Fruit fly (Drosophila melanogaster) whole organism, embryonic: ENCODE measurements around the gene Gr32a.
A peak's percentile ranks its signal among the peaks of the same experiment; 100 is the strongest.

ENCODE experiments used
- Atf6 ChIP-seq: fragments of 200-800 bp; sonication (Bioruptor generic); IDR thresholded peaks from 2 replicates; pipeline ENCODE4 v1.3.6; 2022; ENCODE audit warnings: missing biosample characterization, missing genetic modification characterization
- CG10462 ChIP-seq: fragments of 200-800 bp; sonication (Bioruptor generic); optimal IDR thresholded peaks from 2 replicates; lab custom pipeline; 2016; ENCODE audit warnings: missing biosample characterization, missing genetic modification characterization
- CG11085 ChIP-seq: fragments of 200-800 bp; sonication (Bioruptor generic); IDR thresholded peaks from 2 replicates; pipeline ENCODE4 v1.3.6; 2022; ENCODE audit warnings: missing biosample characterization, missing genetic modification characterization
- CG11398 ChIP-seq: fragments of 200-800 bp; sonication (Bioruptor generic); optimal IDR thresholded peaks from 2 replicates; lab custom pipeline; 2016; ENCODE audit warnings: missing biosample characterization, missing genetic modification characterization
- CG11560 ChIP-seq: fragments of 200-800 bp; sonication (Bioruptor generic); IDR thresholded peaks from 3 replicates; pipeline ENCODE4 v1.3.6; 2022; ENCODE audit warnings: missing biosample characterization, missing genetic modification characterization
- CG12299 ChIP-seq: fragments of 200-800 bp; sonication (Bioruptor generic); optimal IDR thresholded peaks from 2 replicates; lab custom pipeline; 2018; ENCODE audit warnings: missing biosample characterization, mild to moderate bottlenecking, missing genetic modification characterization
- CG14050 ChIP-seq: fragments of 200-800 bp; sonication (Bioruptor generic); IDR thresholded peaks from 3 replicates; pipeline ENCODE4 v1.3.6; 2022; ENCODE audit warnings: missing biosample characterization, missing genetic modification characterization
- CG14710 ChIP-seq: fragments of 200-800 bp; sonication (Bioruptor generic); optimal IDR thresholded peaks from 3 replicates; lab custom pipeline; 2019; ENCODE audit warnings: missing biosample characterization, mild to moderate bottlenecking, missing genetic modification characterization, moderate library complexity
- CG16779 ChIP-seq: fragments of 200-800 bp; sonication (Bioruptor generic); IDR thresholded peaks from 2 replicates; pipeline ENCODE4 v1.3.6; 2022; ENCODE audit warnings: missing biosample characterization, missing genetic modification characterization
- CG16815 ChIP-seq: fragments of 200-800 bp; sonication (Bioruptor generic); optimal IDR thresholded peaks from 3 replicates; lab custom pipeline; 2017; ENCODE audit warnings: missing biosample characterization, mild to moderate bottlenecking, missing genetic modification characterization
- CG17359 ChIP-seq: fragments of 200-800 bp; sonication (Bioruptor generic); optimal IDR thresholded peaks from 3 replicates; lab custom pipeline; 2018; ENCODE audit warnings: missing biosample characterization, mild to moderate bottlenecking, missing genetic modification characterization, moderate library complexity
- CG17612 ChIP-seq: fragments of 200-800 bp; sonication (Bioruptor generic); IDR thresholded peaks from 2 replicates; pipeline ENCODE4 v1.3.6; 2022; ENCODE audit warnings: missing biosample characterization, missing genetic modification characterization
- CG18476 ChIP-seq: fragments of 200-800 bp; sonication (Bioruptor generic); optimal IDR thresholded peaks from 2 replicates; lab custom pipeline; 2016; ENCODE audit warnings: missing biosample characterization, mild to moderate bottlenecking, missing genetic modification characterization
- CG2116 ChIP-seq: fragments of 200-800 bp; sonication (Bioruptor generic); optimal IDR thresholded peaks from 3 replicates; lab custom pipeline; 2018; ENCODE audit warnings: missing biosample characterization, mild to moderate bottlenecking, missing genetic modification characterization
- CG2120 ChIP-seq: fragments of 200-800 bp; sonication (Bioruptor generic); optimal IDR thresholded peaks from 3 replicates; lab custom pipeline; 2016; ENCODE audit warnings: missing biosample characterization, missing genetic modification characterization
- CG6175 ChIP-seq: fragments of 200-800 bp; sonication (Bioruptor generic); IDR thresholded peaks from 3 replicates; pipeline ENCODE4 v1.3.6; 2022; ENCODE audit warnings: missing biosample characterization, missing genetic modification characterization
- CG7372 ChIP-seq: fragments of 200-800 bp; sonication (Bioruptor generic); IDR thresholded peaks from 2 replicates; pipeline ENCODE4 v1.3.6; 2022; ENCODE audit warnings: missing biosample characterization, missing genetic modification characterization
- CG8944 ChIP-seq: fragments of 200-800 bp; sonication (Bioruptor generic); optimal IDR thresholded peaks from 3 replicates; lab custom pipeline; 2016; ENCODE audit warnings: missing biosample characterization, missing genetic modification characterization
- Dip3 ChIP-seq: fragments of 200-800 bp; sonication (Bioruptor generic); optimal IDR thresholded peaks from 3 replicates; lab custom pipeline; 2016; ENCODE audit warnings: missing biosample characterization, missing genetic modification characterization
- Doc2 ChIP-seq: fragments of 200-800 bp; sonication (Bioruptor generic); IDR thresholded peaks from 2 replicates; pipeline ENCODE4 v1.3.6; 2022; ENCODE audit warnings: missing biosample characterization, missing genetic modification characterization
- Doc3 ChIP-seq: fragments of 200-800 bp; sonication (Bioruptor generic); IDR thresholded peaks from 3 replicates; pipeline ENCODE4 v1.3.6; 2022; ENCODE audit warnings: missing biosample characterization, missing genetic modification characterization; ENCODE audit not compliant: partially characterized antibody
- Fer3 ChIP-seq: fragments of 200-800 bp; sonication (Bioruptor generic); optimal IDR thresholded peaks from 2 replicates; lab custom pipeline; 2018; ENCODE audit warnings: missing biosample characterization, mild to moderate bottlenecking, missing genetic modification characterization, moderate library complexity
- HLH4C ChIP-seq: fragments of 200-800 bp; sonication (Bioruptor generic); IDR thresholded peaks from 3 replicates; pipeline ENCODE4 v1.3.6; 2022; ENCODE audit warnings: missing biosample characterization, missing genetic modification characterization; ENCODE audit not compliant: partially characterized antibody
- MESR4 ChIP-seq: fragments of 200-800 bp; sonication (Bioruptor generic); optimal IDR thresholded peaks from 2 replicates; lab custom pipeline; 2018; ENCODE audit warnings: missing biosample characterization, mild to moderate bottlenecking, missing genetic modification characterization, moderate library complexity
- Meics ChIP-seq: fragments of 200-800 bp; sonication (Bioruptor generic); optimal IDR thresholded peaks from 2 replicates; lab custom pipeline; 2017; ENCODE audit warnings: missing biosample characterization, mild to moderate bottlenecking, missing genetic modification characterization
- Myb ChIP-seq: fragments of 200-800 bp; sonication (Bioruptor generic); optimal IDR thresholded peaks from 2 replicates; lab custom pipeline; 2016; ENCODE audit warnings: missing biosample characterization, missing genetic modification characterization
- Neu2 ChIP-seq: fragments of 200-800 bp; sonication (Bioruptor generic); optimal IDR thresholded peaks from 3 replicates; lab custom pipeline; 2016; ENCODE audit warnings: missing biosample characterization, missing genetic modification characterization, borderline replicate concordance
- Nf-YB ChIP-seq: fragments of 200-800 bp; sonication (Bioruptor generic); optimal IDR thresholded peaks from 3 replicates; lab custom pipeline; 2019; ENCODE audit warnings: missing biosample characterization, mild to moderate bottlenecking, missing genetic modification characterization, moderate library complexity
- Nf-YC ChIP-seq: fragments of 200-800 bp; optimal IDR thresholded peaks from 3 replicates; lab custom pipeline; 2019; ENCODE audit warnings: missing biosample characterization, mild to moderate bottlenecking, missing genetic modification characterization, moderate library complexity
- Ravus ChIP-seq: fragments of 200-800 bp; sonication (Bioruptor generic); IDR thresholded peaks from 2 replicates; pipeline ENCODE4 v1.3.6; 2022; ENCODE audit warnings: missing biosample characterization, missing genetic modification characterization
- ab ChIP-seq: fragments of 200-800 bp; sonication (Bioruptor generic); optimal IDR thresholded peaks from 2 replicates; lab custom pipeline; 2016; ENCODE audit warnings: missing biosample characterization, missing genetic modification characterization
- amos ChIP-seq: fragments of 200-800 bp; sonication (Bioruptor generic); IDR thresholded peaks from 2 replicates; pipeline ENCODE4 v1.3.6; 2022; ENCODE audit warnings: missing biosample characterization, missing genetic modification characterization; ENCODE audit not compliant: partially characterized antibody
- br ChIP-seq: fragments of >200 bp; optimal IDR thresholded peaks from 2 replicates; lab custom pipeline; 2017
- croc ChIP-seq: fragments of 200-800 bp; sonication (Bioruptor generic); conservative IDR thresholded peaks from 3 replicates; pipeline ENCODE4 v1.3.6; 2022; ENCODE audit warnings: missing biosample characterization, missing genetic modification characterization
- emc ChIP-seq: fragments of 200-800 bp; sonication (Bioruptor generic); optimal IDR thresholded peaks from 2 replicates; lab custom pipeline; 2016; ENCODE audit warnings: missing biosample characterization, missing genetic modification characterization
- gem ChIP-seq: fragments of 200-800 bp; sonication (Bioruptor generic); optimal IDR thresholded peaks from 2 replicates; lab custom pipeline; 2019; ENCODE audit warnings: missing biosample characterization, mild to moderate bottlenecking, missing genetic modification characterization, moderate library complexity
- ind ChIP-seq: fragments of 200-800 bp; sonication (Bioruptor generic); optimal IDR thresholded peaks from 3 replicates; lab custom pipeline; 2016; ENCODE audit warnings: missing biosample characterization, missing genetic modification characterization
- lab ChIP-seq: fragments of 200-800 bp; sonication (Bioruptor generic); optimal IDR thresholded peaks from 3 replicates; lab custom pipeline; 2017; ENCODE audit warnings: missing biosample characterization, missing genetic modification characterization, mild to moderate bottlenecking, moderate library complexity, missing genetic modification reagents
- lola ChIP-seq, 3 experiments: fragments of >200 bp in 2 of 3; fragments of 200-800 bp in 1 of 3; sonication (Bioruptor generic) in 1 of 3; optimal IDR thresholded peaks; 2 replicates each; lab custom pipeline; 2017 to 2019; ENCODE audit warnings: missing biosample characterization in 3 of 3, missing genetic modification characterization in 3 of 3, mild to moderate bottlenecking in 1 of 3, moderate library complexity in 1 of 3
- nau ChIP-seq: fragments of 200-800 bp; sonication (Bioruptor generic); optimal IDR thresholded peaks from 3 replicates; lab custom pipeline; 2017; ENCODE audit warnings: missing biosample characterization, mild to moderate bottlenecking, missing genetic modification characterization, missing genetic modification reagents
- p53 ChIP-seq: fragments of 200-800 bp; sonication (Bioruptor generic); optimal IDR thresholded peaks from 2 replicates; lab custom pipeline; 2016; ENCODE audit warnings: missing biosample characterization, missing genetic modification characterization
- run ChIP-seq: fragments of 200-800 bp; sonication (Bioruptor generic); optimal IDR thresholded peaks from 3 replicates; lab custom pipeline; 2018; ENCODE audit warnings: missing biosample characterization, mild to moderate bottlenecking, missing genetic modification characterization
- seq ChIP-seq: fragments of 200-800 bp; sonication (Bioruptor generic); IDR thresholded peaks from 2 replicates; pipeline ENCODE4 v1.3.6; 2022; ENCODE audit warnings: missing biosample characterization, missing genetic modification characterization
- slbo ChIP-seq: fragments of 200-800 bp; sonication (Bioruptor generic); IDR thresholded peaks from 2 replicates; pipeline ENCODE4 v1.3.6; 2022; ENCODE audit warnings: missing biosample characterization, missing genetic modification characterization
- so ChIP-seq: fragments of 200-800 bp; sonication (Bioruptor generic); IDR thresholded peaks from 3 replicates; pipeline ENCODE4 v1.3.6; 2022; ENCODE audit warnings: missing biosample characterization, missing genetic modification characterization
- sob ChIP-seq: fragments of 200-800 bp; sonication (Bioruptor generic); IDR thresholded peaks from 2 replicates; pipeline ENCODE4 v1.3.6; 2022; ENCODE audit warnings: missing biosample characterization, missing genetic modification characterization
- sqz ChIP-seq: fragments of 200-800 bp; sonication (Bioruptor generic); optimal IDR thresholded peaks from 3 replicates; lab custom pipeline; 2018; ENCODE audit warnings: missing biosample characterization, mild to moderate bottlenecking, missing genetic modification characterization
- tio ChIP-seq: fragments of 200-800 bp; sonication (Bioruptor generic); optimal IDR thresholded peaks from 2 replicates; lab custom pipeline; 2017; ENCODE audit warnings: missing biosample characterization, missing genetic modification characterization, inconsistent platforms
- tup ChIP-seq: fragments of 200-800 bp; sonication (Bioruptor generic); optimal IDR thresholded peaks from 2 replicates; lab custom pipeline; 2016; ENCODE audit warnings: missing biosample characterization, mild to moderate bottlenecking, missing genetic modification characterization, moderate library complexity
- zfh2 ChIP-seq: fragments of 200-800 bp; sonication (Bioruptor generic); optimal IDR thresholded peaks from 2 replicates; lab custom pipeline; 2016; ENCODE audit warnings: missing biosample characterization, missing genetic modification characterization

Gr32a gene

DNA sequence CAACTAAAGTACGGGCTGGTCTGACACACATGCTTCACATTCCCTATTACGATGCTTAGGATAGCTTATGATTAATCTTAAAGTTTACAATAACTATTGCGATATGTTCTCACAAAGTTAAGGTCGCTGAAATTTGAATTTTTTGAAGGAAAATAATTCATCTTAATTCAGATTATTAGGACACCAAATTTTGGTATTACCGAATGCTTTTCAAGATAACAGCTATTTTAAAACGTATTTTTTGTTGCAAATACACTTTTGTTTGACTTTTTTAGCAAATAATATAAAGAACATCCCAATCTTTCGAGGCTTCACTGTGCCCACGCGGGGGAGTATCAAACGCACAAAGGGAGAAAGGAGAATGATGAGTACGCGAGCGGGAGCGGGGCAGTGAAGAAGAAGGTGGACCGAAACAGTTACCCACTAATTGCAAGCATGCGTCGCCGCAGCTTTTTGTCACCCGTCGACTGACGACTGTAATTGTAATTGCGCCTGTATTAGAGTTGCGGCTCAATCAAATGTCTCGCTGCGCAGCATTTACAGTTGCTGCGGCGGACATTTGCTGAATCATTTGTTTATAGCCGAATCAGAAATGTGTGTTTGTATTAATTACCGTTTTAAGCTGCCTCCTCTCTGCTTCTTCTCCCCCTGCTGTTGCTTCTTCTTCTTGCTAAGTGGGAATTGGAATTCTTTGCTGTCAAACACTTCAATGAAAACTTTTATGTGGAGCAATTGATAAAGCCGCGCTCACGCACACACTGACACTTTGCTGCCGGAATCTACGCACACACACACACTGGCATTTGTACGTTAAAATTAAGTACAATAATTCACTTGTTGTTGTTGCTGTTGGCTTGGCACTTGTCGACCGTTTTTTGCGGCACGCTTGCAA, 47.6 kb upstream of the Gr32a start (continued):
- TF ChIP-seq lab (GFP tag; lab: Kevin White, UChicago) (peak; percentile 3), sob (GFP tag; lab: Robert Waterston, UW) (no peak), Atf6 (GFP tag; lab: Robert Waterston, UW) (no peak), Fer3 (no peak), CG8944 (peak; percentile 39), tup (GFP tag; lab: Kevin White, UChicago) (no peak), Ravus (GFP tag; lab: Robert Waterston, UW) (peak; percentile 12; the same call in 1 of the 2 replicates), sqz (GFP tag; lab: Kevin White, UChicago) (no peak), CG17359 (tag; lab: Kevin White, UChicago) (no peak), CG2120 (GFP tag; lab: Kevin White, UChicago) (peak; percentile 66), CG11398 (GFP tag; lab: Kevin White, UChicago) (no peak), lola (GFP tag; optimal IDR thresholded peaks at IDR 0.05; lab: Kevin White, UChicago) (no peak), HLH4C (GFP tag; lab: Robert Waterston, UW) (no peak), CG14050 (GFP tag; lab: Robert Waterston, UW) (no peak), tio (GFP tag; lab: Kevin White, UChicago) (peak; percentile 39), run (tag; lab: Kevin White, UChicago) (no peak), CG10462 (GFP tag; lab: Kevin White, UChicago) (no peak), so (GFP tag; lab: Robert Waterston, UW) (no peak), MESR4 (GFP tag; lab: Kevin White, UChicago) (no peak), ind (peak; percentile 46), Nf-YB (GFP tag; lab: Kevin White, UChicago) (no peak), p53 (GFP tag; lab: Kevin White, UChicago) (no peak), amos (GFP tag; lab: Robert Waterston, UW) (no peak), CG18476 (no peak), zfh2 (GFP tag; lab: Kevin White, UChicago) (peak; percentile 30), CG12299 (tag; lab: Kevin White, UChicago) (no peak), CG11560 (tag; lab: Robert Waterston, UW) (no peak), CG17612 (GFP tag; lab: Robert Waterston, UW) (no peak), Dip3 (peak; percentile 62), ab (no peak), CG11085 (GFP tag; lab: Robert Waterston, UW) (no peak), Meics (GFP tag; lab: Kevin White, UChicago) (no peak), br (lab: Kevin White, UChicago) (no peak), seq (GFP tag; lab: Robert Waterston, UW) (peak; percentile 29; the same call in 1 of the 2 replicates), Doc2 (GFP tag; lab: Robert Waterston, UW) (no peak), Myb (GFP tag; lab: Kevin White, UChicago) (peak; percentile 17), CG16815 (GFP tag; lab: Kevin White, UChicago) (peak; percentile 31), CG16779 (GFP tag; lab: Robert Waterston, UW) (no peak), slbo (GFP tag; lab: Robert Waterston, UW) (peak; percentile 11; the same call in 1 of the 2 replicates), emc (no peak), CG6175 (GFP tag; lab: Robert Waterston, UW) (no peak), gem (tag; lab: Kevin White, UChicago) (peak; percentile 49), Doc3 (GFP tag; lab: Robert Waterston, UW) (no peak), Nf-YC (no peak), Neu2 (GFP tag; lab: Kevin White, UChicago) (no peak), croc (GFP tag; lab: Robert Waterston, UW) (no peak), CG7372 (GFP tag; lab: Robert Waterston, UW) (no peak), CG14710 (tag; lab: Kevin White, UChicago) (no peak), CG2116 (GFP tag; lab: Kevin White, UChicago) (no peak), nau (no peak)
